Worm (Caenorhabditis elegans): Measurements from ENCODE around the gene R05A10.4.

Gene R05A10.4

DNA sequence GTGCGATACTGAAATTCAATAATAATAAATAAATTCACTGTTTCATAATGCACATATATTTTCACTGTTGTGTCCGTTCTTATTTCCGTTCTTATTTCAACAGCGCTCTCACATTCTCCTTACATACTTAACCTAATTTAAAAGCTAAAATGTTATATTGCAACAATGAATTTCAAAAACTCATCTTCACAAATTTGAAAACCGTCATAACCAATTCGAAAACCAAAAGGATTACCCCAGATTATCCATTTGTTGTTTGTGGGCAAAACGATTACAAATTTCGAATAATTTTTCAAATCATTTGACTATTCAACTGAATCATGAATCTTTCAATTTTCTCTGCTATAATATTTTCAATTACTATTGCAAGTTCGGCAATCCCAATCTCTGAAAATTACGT lies at the start of gene R05A10.4:
TSS of gene R05A10.4 (plus strand) at position 301 of the 400 bp plus-strand sequence.
- TF ChIP-seq nhr-10 (tag; optimal IDR thresholded peaks at IDR 0.05) (no peak), ceh-82 (tag; optimal IDR thresholded peaks at IDR 0.05) (no peak), egl-27 (tag; optimal IDR thresholded peaks at IDR 0.05) (no peak), ZK546.5 (tag; optimal IDR thresholded peaks at IDR 0.05) (no peak), lsy-2 (tag; optimal IDR thresholded peaks at IDR 0.05) (no peak), ztf-1 (GFP tag; conservative IDR thresholded peaks at IDR 0.05) (no peak), alr-1 (tag; optimal IDR thresholded peaks at IDR 0.05) (no peak)

DNA sequence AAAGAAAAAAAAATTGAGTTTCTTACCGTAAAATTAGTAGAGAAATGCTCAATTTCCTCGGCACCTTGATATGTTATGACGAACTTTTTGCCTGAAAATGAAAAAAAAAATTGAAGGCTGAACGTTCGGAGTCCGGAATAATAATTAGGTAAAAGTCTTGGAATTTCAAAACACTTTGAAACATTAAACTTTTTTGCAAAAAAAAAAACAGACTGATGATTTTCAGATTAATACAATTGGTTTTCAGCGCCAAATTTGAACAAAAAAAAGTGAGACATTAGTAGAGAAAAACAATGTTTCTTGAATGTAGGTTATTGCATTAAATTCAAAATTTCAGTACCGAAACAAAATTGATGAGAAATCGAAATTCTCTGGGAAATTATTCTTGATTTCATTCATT lies 48.3 kb upstream of the R05A10.4 start, which contains the start of gene nkcc-1:
TSS of gene nkcc-1 (minus strand) at position 101 of the 400 bp plus-strand sequence.
- TF ChIP-seq peb-1 (tag; optimal IDR thresholded peaks at IDR 0.05): no peak
- TF ChIP-seq Y55F3AM.14 (GFP tag; optimal IDR thresholded peaks at IDR 0.05): no peak
- TF ChIP-seq dmd-4 (tag; optimal IDR thresholded peaks at IDR 0.05): no peak
- no peak for TF ChIP-seq ztf-1 (GFP tag; conservative IDR thresholded peaks at IDR 0.05)
- no peak for TF ChIP-seq zag-1 (tag; optimal IDR thresholded peaks at IDR 0.05)
- TF ChIP-seq blmp-1 (tag; optimal IDR thresholded peaks at IDR 0.05; ENCODE audit: insufficient read depth): no peak

DNA sequence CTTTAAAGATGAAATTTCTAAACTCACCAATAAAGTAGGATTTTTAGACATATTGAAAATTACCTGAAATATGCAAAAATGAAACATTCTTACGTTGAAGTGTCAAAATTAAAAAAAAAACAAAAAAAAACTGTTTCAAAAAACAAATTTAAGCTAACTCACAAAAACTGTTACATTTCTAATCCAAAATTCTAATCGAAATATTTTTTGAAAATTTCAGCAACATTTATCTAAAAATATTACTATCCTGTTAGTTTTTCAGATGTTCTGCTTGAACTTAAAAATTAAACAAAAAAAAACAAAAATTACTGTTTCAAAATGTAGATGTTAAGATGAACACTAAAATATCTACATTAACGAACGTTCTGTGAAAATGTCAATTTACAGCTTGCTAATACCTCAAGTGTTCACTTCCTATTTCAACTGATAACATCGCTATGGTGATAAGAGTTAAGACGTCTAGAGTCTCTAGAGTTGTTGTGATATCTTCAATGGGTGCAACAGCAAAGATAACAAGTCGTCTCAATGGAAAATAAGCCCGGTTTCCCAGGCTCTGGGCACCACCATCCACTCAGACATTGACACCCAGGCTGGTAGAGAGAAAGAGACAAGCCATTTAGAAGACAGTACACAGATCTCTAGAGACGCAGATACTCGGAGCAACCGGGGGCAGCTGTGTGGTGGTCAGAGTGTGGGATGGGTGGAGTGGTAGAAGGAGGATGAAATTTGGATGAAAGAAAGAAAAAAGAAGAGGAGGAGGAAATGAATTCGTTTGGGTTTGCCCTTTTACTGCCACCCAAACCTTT lies 44.3 kb upstream of the R05A10.4 start, which contains the start of gene H12I19.115:
TSS of gene H12I19.115 (minus strand) at position 51 of the 806 bp plus-strand sequence.
- TF ChIP-seq nhr-10 (tag; optimal IDR thresholded peaks at IDR 0.05) (no peak), nhr-129 (tag; optimal IDR thresholded peaks at IDR 0.05) (peak; percentile 83), snpc-4 (tag; optimal IDR thresholded peaks at IDR 0.05) (no peak), unc-55 (GFP tag; optimal IDR thresholded peaks at IDR 0.05) (peak; percentile 15), elt-1 (tag; optimal IDR thresholded peaks at IDR 0.05) (no peak), lin-13 (GFP tag; optimal IDR thresholded peaks at IDR 0.05) (no peak), alr-1 (tag; optimal IDR thresholded peaks at IDR 0.05) (no peak), lsy-2 (tag; optimal IDR thresholded peaks at IDR 0.05) (no peak), nhr-6 (tag; optimal IDR thresholded peaks at IDR 0.05) (no peak), C34F6.9 (tag; optimal IDR thresholded peaks at IDR 0.05) (peak; percentile 30), zag-1 (tag; optimal IDR thresholded peaks at IDR 0.05) (no peak), F13H6.1 (tag; optimal IDR thresholded peaks at IDR 0.05) (no peak), ama-1 (optimal IDR thresholded peaks at IDR 0.05) (no peak), ZK546.5 (tag; optimal IDR thresholded peaks at IDR 0.05) (no peak), peb-1 (tag; optimal IDR thresholded peaks at IDR 0.05) (no peak)

DNA sequence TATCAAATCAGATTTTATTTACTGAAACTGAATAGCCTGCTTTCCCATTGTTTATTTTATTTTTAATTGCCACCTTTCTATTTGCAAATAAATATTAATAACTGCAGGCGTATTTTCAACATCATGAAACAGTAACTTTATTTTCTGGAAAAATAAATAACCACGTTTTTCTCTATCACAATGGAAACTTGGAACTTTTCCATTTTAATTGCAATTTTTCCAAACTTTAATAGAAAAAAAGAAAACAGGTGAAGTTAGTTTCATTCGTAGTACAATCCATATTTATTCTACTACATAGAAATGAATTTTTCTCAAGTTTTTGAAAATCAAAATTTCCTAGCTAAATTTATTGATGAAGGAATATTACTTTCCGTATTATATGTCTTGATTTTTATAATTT lies 43.2 kb upstream of the R05A10.4 start, which contains the start of gene srz-42:
TSS of gene srz-42 (plus strand) at position 301 of the 400 bp plus-strand sequence.
- no peak for TF ChIP-seq skn-1 (tag; optimal IDR thresholded peaks at IDR 0.05)
- no peak for TF ChIP-seq aly-2 (tag; optimal IDR thresholded peaks at IDR 0.05)
- TF ChIP-seq nhr-21 (tag; optimal IDR thresholded peaks at IDR 0.05): no peak
- no peak for TF ChIP-seq crh-2 (tag; optimal IDR thresholded peaks at IDR 0.05)

DNA sequence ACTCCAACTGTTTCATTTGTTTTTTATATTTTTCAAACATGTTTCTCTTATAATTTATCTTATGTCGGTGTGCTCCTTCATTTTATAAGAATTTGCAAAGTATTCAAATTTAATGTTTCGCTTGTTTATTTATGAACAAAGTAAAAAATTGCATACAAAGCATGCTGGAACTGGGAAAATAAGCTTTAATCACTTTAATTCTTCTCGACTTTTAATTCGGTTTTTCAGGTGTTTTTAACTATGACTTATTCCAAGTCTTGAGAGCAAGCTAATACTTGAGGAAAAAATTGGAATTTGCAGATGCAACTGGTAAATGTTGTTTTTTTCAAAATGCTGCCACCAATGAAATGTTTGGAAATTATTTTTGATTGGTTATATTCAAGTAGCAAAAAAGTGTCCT lies 40.5 kb upstream of the R05A10.4 start, which contains the start of gene srz-59:
TSS of gene srz-59 (plus strand) at position 301 of the 400 bp plus-strand sequence.
- TF ChIP-seq sma-9 (GFP tag; optimal IDR thresholded peaks at IDR 0.05): no peak
- TF ChIP-seq sma-9 (tag; optimal IDR thresholded peaks at IDR 0.05): no peak
- no peak for TF ChIP-seq C34F6.9 (tag; optimal IDR thresholded peaks at IDR 0.05)
- TF ChIP-seq ztf-1 (GFP tag; conservative IDR thresholded peaks at IDR 0.05): no peak
- TF ChIP-seq mbf-1 (tag; optimal IDR thresholded peaks at IDR 0.05): no peak
- no peak for TF ChIP-seq ama-1 (optimal IDR thresholded peaks at IDR 0.05)
- TF ChIP-seq mdl-1 (tag; optimal IDR thresholded peaks at IDR 0.05): no peak
- TF ChIP-seq peb-1 (tag; optimal IDR thresholded peaks at IDR 0.05): no peak
- no peak for TF ChIP-seq nhr-12 (tag; optimal IDR thresholded peaks at IDR 0.05)
- TF ChIP-seq ceh-16 (tag; optimal IDR thresholded peaks at IDR 0.05): no peak

DNA sequence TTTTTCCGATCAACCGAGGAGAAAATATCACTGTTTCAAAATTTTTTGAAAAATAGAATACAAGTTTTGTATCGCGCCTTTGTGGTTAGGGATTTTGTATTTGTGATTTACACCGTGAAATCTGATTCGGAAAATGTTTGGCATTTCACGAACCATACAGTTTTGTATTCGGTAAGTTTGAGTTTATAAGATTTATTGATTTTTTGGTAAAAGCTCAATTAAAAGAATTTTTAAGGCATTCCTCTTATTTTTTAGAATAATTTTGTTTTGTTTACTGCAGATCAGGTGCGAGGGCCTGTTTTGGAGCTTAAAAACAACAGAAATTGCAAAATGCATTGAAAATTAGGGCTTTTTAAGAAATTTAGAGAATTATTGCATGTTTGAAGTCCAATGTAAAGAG lies 38.9 kb upstream of the R05A10.4 start:
- TF ChIP-seq nhr-77 (tag; optimal IDR thresholded peaks at IDR 0.05): no peak

Data from whole organism, L2 larva.